Worm (Caenorhabditis elegans) whole organism, dauer: ENCODE data around the gene strd-1.

Experiments used
- unc-62 ChIP-seq: sonication (generic microtip); optimal IDR thresholded peaks from 2 replicates; lab custom pipeline; 2017; ENCODE audit warnings: missing biosample characterization, missing genetic modification reagents, missing genetic modification characterization

strd-1 gene

ce11 chrIII:10935944-10936343, 11.3 kb upstream of the strd-1 start, which contains the start of gene rle-1:
TSS of gene rle-1 (plus strand) at chrIII:10936244.
- TF ChIP-seq unc-62 (GFP tag; lab: Kevin White, UChicago) = no peak

DNA sequence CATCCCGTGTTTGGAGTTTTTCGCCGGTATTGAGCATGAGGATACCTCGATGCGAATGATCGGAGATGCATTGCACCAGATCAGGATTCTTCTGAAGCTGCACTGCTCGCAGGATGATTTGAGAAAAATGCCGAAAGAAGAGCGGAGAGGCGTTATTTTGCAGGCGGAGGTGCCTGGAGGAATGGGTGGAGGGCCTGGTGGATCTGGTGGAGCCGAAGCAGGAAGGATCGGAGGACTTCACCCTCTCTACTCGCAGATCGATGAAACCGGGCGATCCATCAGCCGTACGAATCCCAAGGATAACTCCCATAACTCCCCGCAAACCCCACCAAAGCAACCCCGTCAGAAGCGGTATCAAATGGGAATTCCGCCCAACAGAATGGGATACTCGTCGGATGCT, 8.1 kb upstream of the strd-1 start:
- no peak for TF ChIP-seq unc-62 (GFP tag; lab: Kevin White, UChicago)

ce11 chrIII:10942905-10943304, 4.3 kb upstream of the strd-1 start:
- no peak for TF ChIP-seq unc-62 (GFP tag; lab: Kevin White, UChicago)

- no peak for TF ChIP-seq unc-62 (GFP tag; lab: Kevin White, UChicago)
Observed at ce11 chrIII:10945537-10945936, 1.7 kb upstream of the strd-1 start.

- TF ChIP-seq unc-62 (GFP tag; lab: Kevin White, UChicago) = no peak
Observed at ce11 chrIII:10951713-10952112, 4.5 kb downstream of the strd-1 start.

DNA sequence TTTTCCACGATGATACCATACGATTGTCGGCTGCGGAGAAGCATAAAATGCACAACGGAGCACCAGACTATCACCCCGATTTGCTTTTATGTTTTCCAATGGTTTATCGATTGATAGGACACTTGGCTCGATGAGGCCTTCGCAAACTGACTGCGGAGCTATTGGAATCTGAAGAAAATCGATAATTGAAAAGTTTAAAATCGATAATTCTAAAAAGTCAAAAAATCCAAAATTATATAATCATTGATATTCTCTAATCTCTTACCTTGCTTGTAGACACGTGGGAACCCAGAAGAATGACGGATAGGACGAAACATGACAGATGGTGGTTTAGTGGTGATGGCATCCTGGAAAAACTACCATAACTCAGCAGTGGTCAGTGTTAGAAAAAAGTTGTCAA, 5.9 kb downstream of the strd-1 start, which contains the start of gene zig-5:
Gene zig-5, minus strand, starts transcription at position 349 of the 400 bp plus-strand sequence.
- no peak for TF ChIP-seq unc-62 (GFP tag; lab: Kevin White, UChicago)

- TF ChIP-seq unc-62 (GFP tag; lab: Kevin White, UChicago) = no peak
Observed at ce11 chrIII:10957236-10957635, 10.0 kb downstream of the strd-1 start.

ce11 chrIII:10957710-10958109, 10.5 kb downstream of the strd-1 start:
- no peak for TF ChIP-seq unc-62 (GFP tag; lab: Kevin White, UChicago)

DNA sequence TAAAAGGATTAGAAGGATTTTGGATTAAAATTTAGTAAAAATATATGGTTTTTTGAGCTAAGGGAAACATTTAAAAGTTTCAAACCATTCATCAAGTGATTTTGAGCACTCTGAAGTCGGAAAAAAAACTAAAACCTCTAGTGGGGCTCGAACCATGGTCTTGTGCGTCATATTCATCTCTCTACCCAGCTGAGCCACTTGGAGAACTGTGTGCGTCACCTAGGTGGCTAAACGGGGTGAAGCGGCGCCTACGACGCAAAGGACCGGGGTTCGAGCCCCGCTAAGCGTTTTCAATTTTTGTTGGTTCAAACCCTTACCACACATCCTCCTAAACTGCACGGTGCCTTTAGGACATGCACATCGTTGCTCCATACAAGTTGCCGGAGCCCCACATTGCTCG, 13.1 kb downstream of the strd-1 start:
- no peak for TF ChIP-seq unc-62 (GFP tag; lab: Kevin White, UChicago)

DNA sequence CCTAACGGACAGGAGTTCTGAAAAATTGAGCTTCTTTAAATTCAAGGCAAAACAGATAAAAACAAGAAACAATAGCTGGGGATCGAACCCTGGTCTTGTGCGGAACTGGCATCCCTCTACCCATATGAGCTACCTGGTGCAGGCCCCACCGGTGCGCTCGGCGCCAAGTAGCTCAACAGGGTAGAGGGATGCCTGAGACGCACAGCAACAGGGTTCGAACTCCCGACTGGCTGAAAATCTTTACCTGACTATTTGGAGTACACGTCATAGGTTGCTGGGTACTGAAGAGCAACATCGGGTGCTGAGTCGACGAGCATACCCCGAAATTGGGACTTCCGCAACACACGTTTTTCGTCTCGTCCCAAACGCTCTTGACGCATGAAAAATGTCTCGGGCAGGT, 15.7 kb downstream of the strd-1 start:
- no peak for TF ChIP-seq unc-62 (GFP tag; lab: Kevin White, UChicago)

ce11 chrIII:10967010-10967409, 19.8 kb downstream of the strd-1 start, which contains the start of gene W05B2.2:
TSS of gene W05B2.2 (minus strand) at chrIII:10967110.
- TF ChIP-seq unc-62 (GFP tag; lab: Kevin White, UChicago) = no peak

DNA sequence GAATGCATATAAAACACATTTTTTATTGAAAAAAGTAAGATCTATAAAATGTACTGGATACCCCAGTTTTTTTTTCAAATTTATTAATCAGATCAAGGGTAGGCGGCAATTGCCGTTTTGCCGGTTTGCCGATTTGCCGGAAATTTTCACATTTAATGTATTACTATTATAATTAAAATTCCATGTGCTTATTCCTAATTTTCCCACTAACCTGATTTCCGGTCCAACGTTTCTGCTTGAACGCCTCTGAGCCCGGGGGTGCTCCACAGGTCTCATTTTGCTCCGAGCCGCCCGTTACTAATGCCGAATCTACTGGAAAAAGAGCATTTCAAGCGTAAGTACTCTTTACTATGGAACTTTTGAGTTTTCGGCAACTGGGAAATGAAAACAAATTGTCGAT, 22.4 kb downstream of the strd-1 start, which contains the start of gene dhc-4:
Gene dhc-4, plus strand, starts transcription at position 301 of the 400 bp plus-strand sequence.
- no peak for TF ChIP-seq unc-62 (GFP tag; lab: Kevin White, UChicago)

DNA sequence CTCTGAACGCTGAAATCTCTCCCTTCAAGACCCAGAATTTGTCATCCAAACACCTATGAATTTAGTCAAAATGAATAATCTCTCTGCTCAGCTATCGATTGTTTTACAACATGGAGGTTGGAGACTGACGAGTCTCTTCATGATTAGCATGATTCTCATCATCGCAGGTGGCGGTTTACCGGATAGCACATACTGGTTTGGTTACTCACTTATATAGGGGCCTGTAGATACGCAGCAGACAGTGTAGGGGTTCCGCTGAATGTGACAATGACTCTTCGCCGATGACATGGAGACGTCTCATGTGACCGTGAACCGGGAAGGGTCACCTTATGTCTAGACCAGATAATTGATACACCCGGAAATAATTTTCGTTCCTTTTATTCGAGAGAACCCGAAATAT, 29.3 kb downstream of the strd-1 start:
- no peak for TF ChIP-seq unc-62 (GFP tag; lab: Kevin White, UChicago)

- TF ChIP-seq unc-62 (GFP tag; lab: Kevin White, UChicago) = no peak
Observed at ce11 chrIII:10981555-10981954, 34.3 kb downstream of the strd-1 start.

ce11 chrIII:10983153-10983552, 35.9 kb downstream of the strd-1 start, which contains the start of gene col-92:
TSS of gene col-92 (minus strand) at chrIII:10983253.
- no peak for TF ChIP-seq unc-62 (GFP tag; lab: Kevin White, UChicago)

DNA sequence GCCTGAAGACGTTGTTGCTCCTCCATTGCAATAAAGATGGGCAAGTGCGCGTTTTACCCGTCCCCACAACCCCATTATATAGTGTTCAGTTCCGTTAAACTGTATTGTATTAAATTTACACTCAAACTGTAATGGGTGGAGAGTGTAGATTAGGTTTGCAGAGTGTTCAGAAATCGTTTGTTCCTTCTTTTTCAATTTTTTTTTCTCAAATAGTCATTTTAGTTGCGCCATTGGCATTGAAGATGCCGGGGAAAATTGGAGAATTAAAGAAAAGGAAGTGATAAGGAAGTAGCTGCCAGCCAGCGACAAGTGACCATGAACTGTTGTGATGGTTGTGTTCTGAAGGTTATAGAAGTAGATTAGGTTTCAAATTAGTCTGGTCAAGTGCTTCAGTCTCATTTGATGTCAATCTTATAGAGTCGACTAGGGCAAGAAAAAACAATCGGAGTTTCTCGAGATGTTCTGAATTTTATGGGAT, 38.3 kb downstream of the strd-1 start, which contains the start of gene col-93:
Gene col-93, minus strand, starts transcription at position 51 of the 478 bp plus-strand sequence.
- no peak for TF ChIP-seq unc-62 (GFP tag; lab: Kevin White, UChicago)

DNA sequence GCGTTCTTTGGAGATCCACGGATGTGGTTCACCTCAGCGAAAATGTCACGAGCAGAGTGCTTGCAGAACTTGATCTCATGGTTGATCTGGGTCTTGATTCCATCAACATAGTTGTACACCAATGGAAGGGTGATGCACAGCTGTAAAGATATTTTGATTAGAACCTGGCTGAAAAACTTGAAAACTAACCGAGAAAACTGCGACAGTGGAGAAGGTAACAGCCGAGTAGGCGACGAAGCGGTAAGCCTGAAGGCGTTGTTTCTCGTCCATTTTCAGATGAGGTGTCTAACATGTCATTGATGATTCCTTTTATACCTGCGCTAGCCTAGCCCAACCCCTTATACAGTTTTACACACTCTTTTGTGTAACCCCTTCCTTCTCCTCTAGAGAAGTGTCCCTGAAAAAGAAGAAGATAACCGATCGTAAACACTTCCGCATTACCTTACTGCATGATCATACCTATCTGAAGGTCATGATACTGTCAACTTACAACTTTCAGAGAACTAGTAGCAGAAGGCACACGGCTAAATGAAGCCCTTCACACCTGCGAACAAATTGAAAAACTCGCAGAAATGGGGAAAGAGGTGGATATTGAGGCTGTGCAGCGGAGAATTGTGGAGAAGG, 40.4 kb downstream of the strd-1 start, which contains the start of gene col-94:
Gene col-94, minus strand, starts transcription at position 313 of the 624 bp plus-strand sequence.
- no peak for TF ChIP-seq unc-62 (GFP tag; lab: Kevin White, UChicago)
